Worm (Caenorhabditis elegans) whole organism, L2 larva: ENCODE results near the gene F41B5.12.

Experiments
- C34F6.9 ChIP-seq: fragments of 150-350 bp; optimal IDR thresholded peaks from 2 replicates; lab custom pipeline; 2014; ENCODE audit warnings: missing biosample characterization, missing genetic modification characterization
- F13H6.1 ChIP-seq: sonication (generic microtip); optimal IDR thresholded peaks from 2 replicates; lab custom pipeline; 2016; ENCODE audit warnings: missing genetic modification characterization, missing compliant biosample characterization
- R02D3.7 ChIP-seq: fragments of 150-350 bp; optimal IDR thresholded peaks from 2 replicates; lab custom pipeline; 2014; ENCODE audit warnings: missing biosample characterization, missing genetic modification characterization
- ZK546.5 ChIP-seq: sonication (generic microtip); optimal IDR thresholded peaks from 2 replicates; lab custom pipeline; 2017; ENCODE audit warnings: missing biosample characterization, missing genetic modification characterization
- ama-1 ChIP-seq: fragments of 150-350 bp; optimal IDR thresholded peaks from 2 replicates; lab custom pipeline; 2018; ENCODE audit warnings: inconsistent platforms
- ceh-16 ChIP-seq: fragments of 150-350 bp; optimal IDR thresholded peaks from 2 replicates; lab custom pipeline; 2014; ENCODE audit warnings: missing biosample characterization, missing genetic modification characterization
- ceh-82 ChIP-seq: fragments of 150-350 bp; optimal IDR thresholded peaks from 2 replicates; lab custom pipeline; 2014; ENCODE audit warnings: missing biosample characterization, missing genetic modification characterization
- crh-2 ChIP-seq: sonication (generic microtip); optimal IDR thresholded peaks from 2 replicates; lab custom pipeline; 2017; ENCODE audit warnings: missing biosample characterization, missing genetic modification characterization
- dmd-4 ChIP-seq: sonication (generic microtip); optimal IDR thresholded peaks from 2 replicates; lab custom pipeline; 2017; ENCODE audit warnings: missing biosample characterization, missing genetic modification characterization
- egl-27 ChIP-seq: sonication (generic microtip); optimal IDR thresholded peaks from 3 replicates; lab custom pipeline; 2017; ENCODE audit warnings: missing biosample characterization, missing genetic modification reagents, missing genetic modification characterization
- elt-1 ChIP-seq: fragments of 150-350 bp; optimal IDR thresholded peaks from 2 replicates; lab custom pipeline; 2014; ENCODE audit warnings: missing biosample characterization, missing genetic modification characterization
- fos-1 ChIP-seq: fragments of 150-350 bp; optimal IDR thresholded peaks from 2 replicates; lab custom pipeline; 2014; ENCODE audit warnings: missing biosample characterization, missing genetic modification characterization
- gmeb-1 ChIP-seq: fragments of 150-350 bp; optimal IDR thresholded peaks from 2 replicates; lab custom pipeline; 2014; ENCODE audit warnings: missing biosample characterization, missing genetic modification characterization
- lin-13 ChIP-seq: fragments of 150-350 bp; optimal IDR thresholded peaks from 2 replicates; lab custom pipeline; 2014; ENCODE audit warnings: missing biosample characterization, missing genetic modification reagents, missing genetic modification characterization
- lsy-2 ChIP-seq, 2 experiments: fragments of 150-350 bp in 1 of 2; sonication (generic microtip) in 1 of 2; optimal IDR thresholded peaks; 2 replicates each; lab custom pipeline; 2014 to 2017; ENCODE audit warnings: missing biosample characterization in 2 of 2, missing genetic modification characterization in 2 of 2
- mbf-1 ChIP-seq: sonication (generic microtip); optimal IDR thresholded peaks from 2 replicates; lab custom pipeline; 2017; ENCODE audit warnings: missing biosample characterization, missing genetic modification characterization
- nhr-10 ChIP-seq: sonication (generic microtip); optimal IDR thresholded peaks from 2 replicates; lab custom pipeline; 2017; ENCODE audit warnings: missing biosample characterization, missing genetic modification characterization
- nhr-11 ChIP-seq: fragments of 150-350 bp; optimal IDR thresholded peaks from 2 replicates; lab custom pipeline; 2014; ENCODE audit warnings: missing biosample characterization, missing genetic modification characterization
- nhr-129 ChIP-seq: fragments of 150-350 bp; optimal IDR thresholded peaks from 2 replicates; lab custom pipeline; 2014; ENCODE audit warnings: missing biosample characterization, missing genetic modification characterization
- nhr-21 ChIP-seq: fragments of 150-350 bp; optimal IDR thresholded peaks from 2 replicates; lab custom pipeline; 2014; ENCODE audit warnings: missing biosample characterization, missing genetic modification characterization
- nhr-237 ChIP-seq: fragments of 150-350 bp; optimal IDR thresholded peaks from 2 replicates; lab custom pipeline; 2014; ENCODE audit warnings: missing biosample characterization, missing genetic modification characterization
- nhr-25 ChIP-seq: fragments of 150-350 bp; sonication (generic microtip); optimal IDR thresholded peaks from 3 replicates; lab custom pipeline; 2014; ENCODE audit warnings: missing biosample characterization, missing genetic modification characterization
- nhr-6 ChIP-seq: fragments of 150-350 bp; optimal IDR thresholded peaks from 2 replicates; lab custom pipeline; 2014; ENCODE audit warnings: missing biosample characterization, missing genetic modification characterization
- nhr-77 ChIP-seq: fragments of 150-350 bp; optimal IDR thresholded peaks from 2 replicates; lab custom pipeline; 2014; ENCODE audit warnings: missing biosample characterization, missing genetic modification characterization
- peb-1 ChIP-seq: fragments of 150-350 bp; optimal IDR thresholded peaks from 2 replicates; lab custom pipeline; 2014; ENCODE audit warnings: missing biosample characterization, missing genetic modification characterization
- sem-4 ChIP-seq: fragments of 150-350 bp; optimal IDR thresholded peaks from 2 replicates; lab custom pipeline; 2014; ENCODE audit warnings: missing biosample characterization, missing genetic modification reagents, missing genetic modification characterization
- skn-1 ChIP-seq: sonication (generic microtip); optimal IDR thresholded peaks from 2 replicates; lab custom pipeline; 2017; ENCODE audit warnings: missing biosample characterization, missing genetic modification characterization
- sma-9 ChIP-seq, 2 experiments: fragments of 150-350 bp in 1 of 2; sonication (generic microtip) in 1 of 2; optimal IDR thresholded peaks; 2 replicates each; lab custom pipeline; 2014 to 2016; ENCODE audit warnings: missing genetic modification characterization in 2 of 2, mild to moderate bottlenecking in 1 of 2, missing biosample characterization in 1 of 2, missing compliant biosample characterization in 1 of 2, missing genetic modification reagents in 1 of 2, moderate library complexity in 1 of 2
- snpc-4 ChIP-seq: fragments of 150-350 bp; optimal IDR thresholded peaks from 2 replicates; lab custom pipeline; 2014; ENCODE audit warnings: missing biosample characterization, missing genetic modification characterization
- unc-55 ChIP-seq: fragments of 150-350 bp; sonication (generic microtip); optimal IDR thresholded peaks from 3 replicates; lab custom pipeline; 2014; ENCODE audit warnings: missing biosample characterization, missing genetic modification reagents, missing genetic modification characterization
- unc-62 ChIP-seq: fragments of 150-350 bp; optimal IDR thresholded peaks from 2 replicates; lab custom pipeline; 2014; ENCODE audit warnings: missing biosample characterization, missing genetic modification reagents, missing genetic modification characterization
- zag-1 ChIP-seq: fragments of 150-350 bp; optimal IDR thresholded peaks from 2 replicates; lab custom pipeline; 2014; ENCODE audit warnings: missing biosample characterization, missing genetic modification characterization
- ztf-1 ChIP-seq: fragments of 200-800 bp; sonication (Bioruptor generic); conservative IDR thresholded peaks from 2 replicates; pipeline ENCODE4 v1.3.6; 2022; ENCODE audit warnings: missing genetic modification characterization, missing compliant biosample characterization
- ztf-11 ChIP-seq: sonication (generic microtip); optimal IDR thresholded peaks from 2 replicates; lab custom pipeline; 2017; ENCODE audit warnings: missing biosample characterization, missing genetic modification characterization
- ztf-4 ChIP-seq: fragments of 150-350 bp; optimal IDR thresholded peaks from 2 replicates; lab custom pipeline; 2014; ENCODE audit warnings: missing biosample characterization, missing genetic modification characterization

F41B5.12 gene

DNA sequence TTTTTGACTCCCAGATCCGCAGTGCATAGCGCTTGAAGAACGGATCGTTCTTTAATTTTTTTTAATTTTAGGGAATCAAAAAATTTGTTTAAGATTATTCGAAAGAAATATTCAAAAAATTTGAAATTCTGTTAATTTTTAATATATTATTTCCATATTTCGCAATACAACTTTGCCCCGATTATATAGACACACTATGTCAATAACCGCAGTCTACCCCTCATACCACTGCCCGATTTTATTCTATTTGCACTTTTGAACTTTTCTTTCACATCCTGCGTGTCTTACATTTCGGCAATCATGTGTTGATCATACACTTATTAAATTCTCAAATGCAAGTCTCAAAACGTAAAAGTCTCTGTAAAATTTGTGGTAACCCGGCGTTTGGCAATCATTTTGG lies 42.0 kb upstream of the F41B5.12 start, which contains the start of gene nhr-56:
TSS of gene nhr-56 (plus strand) at position 202 of the 400 bp plus-strand sequence.
- TF ChIP-seq lin-13 = no peak
- TF ChIP-seq egl-27 (tag; lab: Kevin White, UChicago) = no peak
- TF ChIP-seq F13H6.1 (tag; lab: Kevin White, UChicago) = peak; percentile 25
- peak in 1 of 2 experiments; percentile 47 for TF ChIP-seq lsy-2 (tag; optimal IDR thresholded peaks at IDR 0.05; lab: Kevin White, UChicago)
- peak; percentile 79 for TF ChIP-seq sma-9 (GFP tag; optimal IDR thresholded peaks at IDR 0.05; lab: Kevin White, UChicago)
- no peak for TF ChIP-seq sma-9 (tag; optimal IDR thresholded peaks at IDR 0.05; lab: Kevin White, UChicago)
- peak; percentile 26 for TF ChIP-seq C34F6.9 (tag; lab: Kevin White, UChicago)
- TF ChIP-seq unc-62 (GFP tag; lab: Kevin White, UChicago) = no peak
- TF ChIP-seq crh-2 (tag; lab: Kevin White, UChicago) = peak; percentile 59
- peak; percentile 71 for TF ChIP-seq fos-1 (tag; lab: Kevin White, UChicago)
- TF ChIP-seq nhr-129 (tag; lab: Kevin White, UChicago) = peak; percentile 63
- TF ChIP-seq nhr-25 (tag; lab: Kevin White, UChicago) = peak; percentile 31
- no peak for TF ChIP-seq nhr-77 (tag; lab: Kevin White, UChicago)
- no peak for TF ChIP-seq mbf-1 (tag; lab: Kevin White, UChicago)
- TF ChIP-seq gmeb-1 (tag; lab: Kevin White, UChicago) = peak; percentile 67

DNA sequence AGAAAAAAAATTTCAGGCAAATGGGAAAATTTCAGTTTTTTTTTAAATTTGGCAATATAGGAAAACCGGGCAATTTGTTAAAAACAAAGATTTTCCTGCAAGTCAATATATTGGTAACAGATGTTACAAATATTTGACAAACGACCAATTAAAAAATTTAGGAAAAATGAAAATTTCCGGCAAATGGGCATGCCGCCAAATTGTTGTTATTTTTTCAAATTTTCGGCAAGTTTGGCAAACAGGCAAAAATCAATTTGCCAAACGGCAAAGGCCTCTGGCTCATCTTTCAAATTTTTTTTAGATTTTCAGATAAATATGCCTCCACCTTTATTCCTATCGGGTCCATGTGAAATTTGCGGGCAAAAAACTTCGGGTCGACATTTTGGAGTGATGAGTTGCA lies 39.0 kb upstream of the F41B5.12 start, which contains the start of gene nhr-128:
TSS of gene nhr-128 (plus strand) at position 301 of the 400 bp plus-strand sequence.
- no peak for TF ChIP-seq nhr-25 (tag; lab: Kevin White, UChicago)
- TF ChIP-seq nhr-6 (tag; lab: Kevin White, UChicago) = no peak
- TF ChIP-seq C34F6.9 (tag; lab: Kevin White, UChicago) = no peak
- no peak for TF ChIP-seq dmd-4 (tag; lab: Kevin White, UChicago)
- no peak for TF ChIP-seq nhr-10 (tag; lab: Kevin White, UChicago)
- TF ChIP-seq lsy-2 (tag; optimal IDR thresholded peaks at IDR 0.05; lab: Kevin White, UChicago) = no peak
- no peak for TF ChIP-seq snpc-4 (tag; lab: Kevin White, UChicago)
- TF ChIP-seq skn-1 = no peak
- no peak for TF ChIP-seq nhr-21 (tag; lab: Kevin White, UChicago)
- TF ChIP-seq gmeb-1 (tag; lab: Kevin White, UChicago) = no peak
- TF ChIP-seq nhr-237 (tag; lab: Kevin White, UChicago) = no peak
- no peak for TF ChIP-seq ceh-82 (tag; lab: Kevin White, UChicago)
- TF ChIP-seq fos-1 (tag; lab: Kevin White, UChicago) = no peak
- TF ChIP-seq nhr-11 (tag; lab: Kevin White, UChicago) = no peak
- TF ChIP-seq ztf-4 = no peak
- no peak for TF ChIP-seq unc-55 (GFP tag; lab: Kevin White, UChicago)
- no peak for TF ChIP-seq ZK546.5 (tag; lab: Kevin White, UChicago)
- no peak for TF ChIP-seq R02D3.7
- TF ChIP-seq ama-1 (lab: Kevin White, UChicago) = no peak
- no peak for TF ChIP-seq ztf-1 (GFP tag; lab: Robert Waterston, UW)
- TF ChIP-seq, all 48 proteins: peak for 0

DNA sequence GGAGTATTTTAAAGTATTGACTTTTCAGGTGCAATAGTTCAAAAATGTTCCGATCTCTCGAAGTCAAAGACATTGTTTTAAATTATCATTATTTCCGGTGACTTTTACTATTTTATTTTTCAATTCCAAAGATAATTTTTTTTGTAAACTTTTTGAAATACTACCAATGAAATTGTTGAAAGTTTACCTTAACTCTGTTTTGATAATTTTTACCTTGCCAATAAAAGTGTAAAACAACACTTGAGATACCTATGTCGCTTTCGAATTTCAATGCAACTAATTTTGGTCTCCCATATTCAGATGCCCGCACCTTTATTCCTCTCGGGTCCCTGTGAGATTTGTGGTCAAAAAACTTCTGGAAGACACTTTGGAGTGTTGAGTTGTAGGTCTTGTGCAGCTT lies 35.6 kb upstream of the F41B5.12 start, which contains the start of gene nhr-103:
TSS of gene nhr-103 (plus strand) at position 301 of the 400 bp plus-strand sequence.
- TF ChIP-seq unc-55 (GFP tag; lab: Kevin White, UChicago) (no peak), ceh-16 (no peak), egl-27 (tag; lab: Kevin White, UChicago) (no peak), nhr-6 (tag; lab: Kevin White, UChicago) (no peak), ztf-11 (tag; lab: Kevin White, UChicago) (no peak), nhr-25 (tag; lab: Kevin White, UChicago) (no peak), ZK546.5 (tag; lab: Kevin White, UChicago) (no peak), sem-4 (tag; lab: Kevin White, UChicago) (no peak), peb-1 (tag; lab: Kevin White, UChicago) (no peak), nhr-129 (tag; lab: Kevin White, UChicago) (no peak), lin-13 (no peak)

DNA sequence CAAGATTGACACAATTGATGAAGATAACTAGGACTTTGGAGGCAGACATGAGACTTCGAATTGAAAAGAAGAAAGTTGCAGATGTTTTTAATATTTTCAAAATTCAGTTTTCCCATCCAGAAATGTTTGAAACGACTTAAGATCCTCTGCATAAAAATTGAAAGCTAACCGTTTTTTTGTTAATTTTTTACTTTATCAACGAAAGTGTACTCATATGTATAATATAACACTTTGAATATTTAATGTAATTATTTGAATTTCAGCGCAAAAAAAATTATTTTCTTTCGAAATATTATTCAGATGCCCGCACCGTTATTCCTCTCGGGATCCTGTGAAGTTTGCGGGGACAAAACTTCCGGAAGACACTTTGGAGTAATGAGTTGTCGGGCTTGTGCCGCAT lies 33.9 kb upstream of the F41B5.12 start, which contains the start of gene nhr-18:
TSS of gene nhr-18 (plus strand) at position 301 of the 400 bp plus-strand sequence.
- TF ChIP-seq nhr-10 (tag; lab: Kevin White, UChicago) (no peak), nhr-237 (tag; lab: Kevin White, UChicago) (no peak)

DNA sequence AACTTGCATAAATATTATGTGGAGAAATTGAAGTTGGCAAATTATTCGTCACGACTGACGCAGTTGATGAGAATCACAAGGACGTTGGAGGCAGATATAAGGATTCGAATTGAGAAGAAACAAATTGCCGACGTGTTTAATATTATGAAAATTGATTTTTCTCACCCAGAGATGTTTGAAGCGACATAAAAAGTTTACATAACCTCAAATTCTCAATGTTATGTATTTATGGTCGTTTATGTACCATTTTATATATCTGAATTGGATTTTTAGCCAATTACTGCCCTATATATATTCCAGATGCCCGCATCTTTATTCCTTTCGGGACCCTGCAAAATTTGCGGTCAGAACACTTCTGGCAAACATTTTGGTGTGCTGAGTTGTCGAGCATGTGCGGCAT lies 32.0 kb upstream of the F41B5.12 start, which contains the start of gene nhr-126:
TSS of gene nhr-126 (plus strand) at position 301 of the 400 bp plus-strand sequence.
- no peak for TF ChIP-seq elt-1 (tag; lab: Kevin White, UChicago)
- TF ChIP-seq nhr-6 (tag; lab: Kevin White, UChicago) = no peak
- no peak for TF ChIP-seq nhr-77 (tag; lab: Kevin White, UChicago)
- TF ChIP-seq egl-27 (tag; lab: Kevin White, UChicago) = no peak
- TF ChIP-seq nhr-129 (tag; lab: Kevin White, UChicago) = no peak
- no peak for TF ChIP-seq zag-1 (tag; lab: Kevin White, UChicago)
- no peak for TF ChIP-seq fos-1 (tag; lab: Kevin White, UChicago)
- TF ChIP-seq unc-55 (GFP tag; lab: Kevin White, UChicago) = no peak
